Fruit fly (Drosophila melanogaster): ENCODE measurements around the gene CG14947.

dm6 chr2L:12087442-12087841, 11.5 kb downstream of the CG14947 start:
- TF ChIP-seq CG8478 (optimal IDR thresholded peaks at IDR 0.05) (no peak), EcR (GFP tag; optimal IDR thresholded peaks at IDR 0.05) (no peak)
